Worm (Caenorhabditis elegans) whole organism, L3 larva: ENCODE data around the gene rad-50.

Experiments
- R02D3.7 ChIP-seq: fragments of 150-350 bp; optimal IDR thresholded peaks from 2 replicates; lab custom pipeline; 2014; ENCODE audit warnings: missing biosample characterization, missing genetic modification characterization
- ZK546.5 ChIP-seq: sonication (generic microtip); optimal IDR thresholded peaks from 2 replicates; lab custom pipeline; 2017; ENCODE audit warnings: missing biosample characterization, missing genetic modification characterization
- aly-2 ChIP-seq: fragments of 150-350 bp; optimal IDR thresholded peaks from 2 replicates; lab custom pipeline; 2014; ENCODE audit warnings: missing biosample characterization, missing genetic modification characterization
- ceh-16 ChIP-seq: sonication (generic microtip); optimal IDR thresholded peaks from 2 replicates; lab custom pipeline; 2017; ENCODE audit warnings: missing biosample characterization, missing genetic modification characterization
- ceh-28 ChIP-seq: fragments of 150-350 bp; optimal IDR thresholded peaks from 2 replicates; lab custom pipeline; 2014; ENCODE audit warnings: missing biosample characterization, missing genetic modification reagents, missing genetic modification characterization
- ceh-82 ChIP-seq: fragments of 150-350 bp; optimal IDR thresholded peaks from 2 replicates; lab custom pipeline; 2014; ENCODE audit warnings: missing biosample characterization, missing genetic modification characterization
- ceh-9 ChIP-seq: sonication (generic microtip); optimal IDR thresholded peaks from 2 replicates; lab custom pipeline; 2018; ENCODE audit warnings: missing biosample characterization, missing genetic modification characterization
- egl-5 ChIP-seq: fragments of 150-350 bp; optimal IDR thresholded peaks from 2 replicates; lab custom pipeline; 2017; ENCODE audit warnings: missing biosample characterization, missing genetic modification reagents, missing genetic modification characterization, inconsistent platforms
- elt-1 ChIP-seq: fragments of 150-350 bp; optimal IDR thresholded peaks from 2 replicates; lab custom pipeline; 2014; ENCODE audit warnings: missing biosample characterization, missing genetic modification characterization
- elt-2 ChIP-seq: sonication (generic microtip); optimal IDR thresholded peaks from 2 replicates; lab custom pipeline; 2016; ENCODE audit warnings: missing genetic modification reagents, mild to moderate bottlenecking, missing genetic modification characterization, missing compliant biosample characterization
- elt-3 ChIP-seq, 3 experiments: fragments of 150-350 bp in 1 of 3; sonication (generic microtip) in 2 of 3; optimal IDR thresholded peaks; 2 replicates in 2 of 3; 4 replicates in 1 of 3; lab custom pipeline; 2014 to 2017; ENCODE audit warnings: missing biosample characterization in 3 of 3, missing genetic modification characterization in 3 of 3
- eor-1 ChIP-seq, 2 experiments: fragments of 150-350 bp; optimal IDR thresholded peaks; 2 replicates each; lab custom pipeline; 2014 to 2018; ENCODE audit warnings: missing biosample characterization in 2 of 2, missing genetic modification characterization in 2 of 2
- fkh-10 ChIP-seq: sonication (generic microtip); optimal IDR thresholded peaks from 2 replicates; lab custom pipeline; 2017; ENCODE audit warnings: missing biosample characterization, missing genetic modification reagents, missing genetic modification characterization
- fkh-2 ChIP-seq: fragments of 150-350 bp; optimal IDR thresholded peaks from 2 replicates; lab custom pipeline; 2014; ENCODE audit warnings: missing biosample characterization, missing genetic modification reagents, missing genetic modification characterization
- fos-1 ChIP-seq: fragments of 150-350 bp; optimal IDR thresholded peaks from 2 replicates; lab custom pipeline; 2014; ENCODE audit warnings: missing biosample characterization, missing genetic modification characterization
- hmg-11 ChIP-seq: sonication (generic microtip); optimal IDR thresholded peaks from 2 replicates; lab custom pipeline; 2016; ENCODE audit warnings: missing genetic modification characterization, missing compliant biosample characterization
- jun-1 ChIP-seq: fragments of 150-350 bp; optimal IDR thresholded peaks from 2 replicates; lab custom pipeline; 2014; ENCODE audit warnings: missing biosample characterization, missing genetic modification reagents, missing genetic modification characterization
- lin-15B ChIP-seq: fragments of 150-350 bp; optimal IDR thresholded peaks from 2 replicates; lab custom pipeline; 2014; ENCODE audit warnings: missing biosample characterization, missing genetic modification characterization
- lin-39 ChIP-seq: fragments of 150-350 bp; optimal IDR thresholded peaks from 2 replicates; lab custom pipeline; 2018; ENCODE audit warnings: missing biosample characterization, missing genetic modification reagents, missing genetic modification characterization
- lsy-12 ChIP-seq: sonication (generic microtip); optimal IDR thresholded peaks from 2 replicates; lab custom pipeline; 2016; ENCODE audit warnings: mild to moderate bottlenecking, missing genetic modification characterization, missing compliant biosample characterization
- mdl-1 ChIP-seq: fragments of 150-350 bp; optimal IDR thresholded peaks from 2 replicates; lab custom pipeline; 2014; ENCODE audit warnings: missing biosample characterization, missing genetic modification characterization
- mml-1 ChIP-seq: fragments of 150-350 bp; sonication (generic microtip); optimal IDR thresholded peaks from 3 replicates; lab custom pipeline; 2014; ENCODE audit warnings: missing biosample characterization, missing genetic modification characterization
- nfya-1 ChIP-seq: sonication (generic microtip); optimal IDR thresholded peaks from 2 replicates; lab custom pipeline; 2017; ENCODE audit warnings: missing genetic modification characterization, mild to moderate bottlenecking, missing compliant biosample characterization, antibody characterized with exemption, moderate library complexity; ENCODE audit not compliant: insufficient read depth
- nhr-12 ChIP-seq: fragments of 150-350 bp; optimal IDR thresholded peaks from 2 replicates; lab custom pipeline; 2014; ENCODE audit warnings: missing biosample characterization, missing genetic modification characterization
- nhr-23 ChIP-seq: fragments of 150-350 bp; optimal IDR thresholded peaks from 2 replicates; lab custom pipeline; 2014; ENCODE audit warnings: missing biosample characterization, missing genetic modification reagents, missing genetic modification characterization
- nhr-237 ChIP-seq: fragments of 150-350 bp; optimal IDR thresholded peaks from 2 replicates; lab custom pipeline; 2014; ENCODE audit warnings: missing biosample characterization, missing genetic modification characterization
- nhr-28 ChIP-seq: fragments of 150-350 bp; optimal IDR thresholded peaks from 2 replicates; lab custom pipeline; 2014; ENCODE audit warnings: missing biosample characterization, missing genetic modification characterization
- nhr-43 ChIP-seq: sonication (generic microtip); optimal IDR thresholded peaks from 2 replicates; lab custom pipeline; 2016; ENCODE audit warnings: mild to moderate bottlenecking, missing genetic modification characterization, missing compliant biosample characterization; ENCODE audit not compliant: poor library complexity, severe bottlenecking
- pha-4 ChIP-seq: fragments of 150-350 bp; optimal IDR thresholded peaks from 2 replicates; lab custom pipeline; 2014; ENCODE audit warnings: missing biosample characterization, missing genetic modification reagents, missing genetic modification characterization
- pqm-1 ChIP-seq: fragments of 150-350 bp; optimal IDR thresholded peaks from 2 replicates; lab custom pipeline; 2017; ENCODE audit warnings: missing biosample characterization, missing genetic modification characterization, inconsistent platforms
- skn-1 ChIP-seq: fragments of 150-350 bp; optimal IDR thresholded peaks from 2 replicates; lab custom pipeline; 2014; ENCODE audit warnings: missing biosample characterization, missing genetic modification characterization
- snpc-4 ChIP-seq: fragments of 150-350 bp; optimal IDR thresholded peaks from 2 replicates; lab custom pipeline; 2014; ENCODE audit warnings: missing biosample characterization, missing genetic modification characterization
- unc-39 ChIP-seq: sonication (generic microtip); optimal IDR thresholded peaks from 4 replicates; lab custom pipeline; 2017; ENCODE audit warnings: missing biosample characterization, missing genetic modification characterization
- unc-62 ChIP-seq: fragments of 150-350 bp; sonication (generic microtip); optimal IDR thresholded peaks from 4 replicates; lab custom pipeline; 2014; ENCODE audit warnings: missing biosample characterization, missing genetic modification reagents, missing genetic modification characterization
- zag-1 ChIP-seq: fragments of 150-350 bp; optimal IDR thresholded peaks from 2 replicates; lab custom pipeline; 2014; ENCODE audit warnings: missing biosample characterization, missing genetic modification characterization
- ztf-4 ChIP-seq: fragments of 150-350 bp; optimal IDR thresholded peaks from 2 replicates; lab custom pipeline; 2014; ENCODE audit warnings: missing biosample characterization, missing genetic modification characterization

Gene rad-50

ce11 chrV:12252272-12252671 lies 6.8 kb downstream of the rad-50 start, which contains the start of gene lrx-1:
Gene lrx-1 (plus strand): TSS chrV:12252572.
- no peak for TF ChIP-seq pqm-1 (tag; lab: Kevin White, UChicago)
- TF ChIP-seq lsy-12 (tag; lab: Kevin White, UChicago) = no peak
- TF ChIP-seq fos-1 (tag; lab: Kevin White, UChicago) = no peak
- no peak for TF ChIP-seq mml-1 (tag; lab: Kevin White, UChicago)
- TF ChIP-seq nhr-12 (tag; lab: Kevin White, UChicago) = no peak
- TF ChIP-seq aly-2 (tag; lab: Kevin White, UChicago) = no peak
- no peak for TF ChIP-seq mdl-1 (tag; lab: Kevin White, UChicago)
- no peak for TF ChIP-seq elt-1
- TF ChIP-seq R02D3.7 (tag; lab: Kevin White, UChicago) = no peak
- no peak for TF ChIP-seq elt-3 (tag; optimal IDR thresholded peaks at IDR 0.05; lab: Kevin White, UChicago)
- TF ChIP-seq lin-39 (tag; lab: Kevin White, UChicago) = no peak

ce11 chrV:12255343-12255742 lies 9.9 kb downstream of the rad-50 start, which contains the start of gene T04H1.12:
Gene T04H1.12 (plus strand): TSS chrV:12255643.
- no peak for TF ChIP-seq eor-1 (tag; optimal IDR thresholded peaks at IDR 0.05; lab: Kevin White, UChicago)
- no peak for TF ChIP-seq pha-4 (tag; lab: Kevin White, UChicago)
- no peak for TF ChIP-seq nhr-43 (tag; lab: Kevin White, UChicago)
- no peak for TF ChIP-seq unc-62 (GFP tag; lab: Kevin White, UChicago)
- TF ChIP-seq, all 47 proteins: peak for 0

- TF ChIP-seq jun-1 (tag; lab: Kevin White, UChicago) (no peak), nhr-28 (no peak), mdl-1 (tag; lab: Kevin White, UChicago) (no peak), ZK546.5 (tag; lab: Kevin White, UChicago) (no peak), ztf-4 (tag; lab: Kevin White, UChicago) (no peak), ceh-9 (tag; lab: Kevin White, UChicago) (no peak), nhr-23 (tag; lab: Kevin White, UChicago) (no peak), snpc-4 (tag; lab: Kevin White, UChicago) (no peak), ceh-28 (no peak), elt-3 (tag; optimal IDR thresholded peaks at IDR 0.05; lab: Kevin White, UChicago) (no peak), skn-1 (tag; lab: Kevin White, UChicago) (no peak), lin-39 (tag; lab: Kevin White, UChicago) (no peak), mml-1 (tag; lab: Kevin White, UChicago) (no peak), unc-39 (no peak)
These were observed 11.0 kb downstream of the rad-50 start, which contains the start of gene ugt-55 for ce11 chrV:12256398-12256797. Gene ugt-55 (plus strand): TSS chrV:12256698.

- no peak for TF ChIP-seq nhr-43 (tag; lab: Kevin White, UChicago)
- TF ChIP-seq nfya-1 = no peak
- no peak for TF ChIP-seq fkh-10 (GFP tag; lab: Kevin White, UChicago)
- no peak for TF ChIP-seq ceh-16 (tag; lab: Kevin White, UChicago)
- no peak for TF ChIP-seq fos-1 (tag; lab: Kevin White, UChicago)
- TF ChIP-seq ceh-82 (tag; lab: Kevin White, UChicago) = no peak
- TF ChIP-seq eor-1 (tag; optimal IDR thresholded peaks at IDR 0.05; lab: Kevin White, UChicago) = no peak
- no peak for TF ChIP-seq hmg-11 (tag; lab: Kevin White, UChicago)
- no peak for TF ChIP-seq elt-3 (tag; optimal IDR thresholded peaks at IDR 0.05; lab: Kevin White, UChicago)
- no peak for TF ChIP-seq ztf-4 (tag; lab: Kevin White, UChicago)
- no peak for TF ChIP-seq pqm-1 (tag; lab: Kevin White, UChicago)
- no peak for TF ChIP-seq aly-2 (tag; lab: Kevin White, UChicago)
- no peak for TF ChIP-seq zag-1 (tag; lab: Kevin White, UChicago)
- no peak for TF ChIP-seq nhr-28
- no peak for TF ChIP-seq mdl-1 (tag; lab: Kevin White, UChicago)
- no peak for TF ChIP-seq elt-2 (tag; lab: Kevin White, UChicago)
- TF ChIP-seq nhr-12 (tag; lab: Kevin White, UChicago) = no peak
- TF ChIP-seq ceh-28 = no peak
- TF ChIP-seq, all 47 proteins: peak for 0
These were observed 13.5 kb downstream of the rad-50 start, which contains the start of gene ugt-56 for ce11 chrV:12258922-12259321. Gene ugt-56 (plus strand): TSS chrV:12258982.

- TF ChIP-seq nhr-23 (tag; lab: Kevin White, UChicago) (no peak), lin-15B (tag; lab: Kevin White, UChicago) (no peak), fos-1 (tag; lab: Kevin White, UChicago) (no peak), skn-1 (tag; lab: Kevin White, UChicago) (no peak), nhr-237 (no peak), unc-62 (GFP tag; lab: Kevin White, UChicago) (no peak), eor-1 (tag; optimal IDR thresholded peaks at IDR 0.05; lab: Kevin White, UChicago) (no peak), egl-5 (tag; lab: Kevin White, UChicago) (no peak), pqm-1 (tag; lab: Kevin White, UChicago) (no peak), fkh-2 (tag; lab: Kevin White, UChicago) (no peak), zag-1 (tag; lab: Kevin White, UChicago) (no peak), fkh-10 (GFP tag; lab: Kevin White, UChicago) (no peak), unc-39 (no peak), elt-3 (tag; optimal IDR thresholded peaks at IDR 0.05; lab: Kevin White, UChicago) (no peak), aly-2 (tag; lab: Kevin White, UChicago) (no peak), elt-1 (no peak)
- TF ChIP-seq, all 47 proteins: peak for 0
These were observed 15.9 kb downstream of the rad-50 start, which contains the start of gene tbb-6 for ce11 chrV:12261377-12261776. Gene tbb-6 (plus strand): TSS chrV:12261531.
